Fruit fly (Drosophila melanogaster): ENCODE measurements around the gene CG4116.

DNA sequence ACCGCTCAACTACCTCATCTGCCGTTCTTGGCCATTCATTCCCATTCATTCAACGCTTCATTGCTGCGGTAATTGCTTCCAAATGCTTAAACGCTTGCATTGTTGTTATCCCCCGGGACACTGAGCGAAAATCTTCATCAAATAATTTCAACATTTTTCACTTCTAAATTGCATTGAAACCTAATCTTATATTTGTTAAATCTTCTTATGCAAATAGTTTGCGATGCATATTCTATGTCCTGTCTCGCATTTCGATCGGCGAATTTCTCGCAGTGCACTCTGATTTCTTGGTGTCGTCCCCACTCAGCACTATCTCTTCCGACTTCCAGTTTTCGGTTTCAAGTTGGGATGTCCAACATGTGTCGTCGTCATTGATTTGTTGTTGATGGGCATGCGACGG, 29.6 kb upstream of the CG4116 start:
- peak; percentile 94 for TF ChIP-seq CG8089 (GFP tag; optimal IDR thresholded peaks at IDR 0.05)
- TF ChIP-seq Stat92E (GFP tag; optimal IDR thresholded peaks at IDR 0.05), result peak in 1 of 3 experiments; percentile 86
- TF ChIP-seq CG2202 (tag; optimal IDR thresholded peaks at IDR 0.05), result peak; percentile 95
- TF ChIP-seq CG33213 (GFP tag; optimal IDR thresholded peaks at IDR 0.05), result peak; percentile 91
- peak; percentile 85 for TF ChIP-seq CrebB (tag; optimal IDR thresholded peaks at IDR 0.05)
- peak; percentile 65; the same call in 2 of the 3 replicates for TF ChIP-seq z (GFP tag; IDR thresholded peaks at IDR 0.05)
- peak; percentile 94 for TF ChIP-seq CG13424 (tag; optimal IDR thresholded peaks at IDR 0.05)
- TF ChIP-seq Dip2 (GFP tag; IDR thresholded peaks at IDR 0.05), result no peak
- TF ChIP-seq CG18764 (GFP tag; optimal IDR thresholded peaks at IDR 0.05), result peak; percentile 92
- peak; percentile 91 for TF ChIP-seq ind (GFP tag; optimal IDR thresholded peaks at IDR 0.05)
- TF ChIP-seq ttk (GFP tag; IDR thresholded peaks at IDR 0.05), result peak; percentile 90
- TF ChIP-seq CG13624 (GFP tag; optimal IDR thresholded peaks at IDR 0.05), result peak; percentile 84
- TF ChIP-seq CG3065 (GFP tag; optimal IDR thresholded peaks at IDR 0.05), result peak; percentile 91
